Worm (Caenorhabditis elegans): ENCODE measurements around the gene F54D5.23.

F54D5.23 gene

DNA sequence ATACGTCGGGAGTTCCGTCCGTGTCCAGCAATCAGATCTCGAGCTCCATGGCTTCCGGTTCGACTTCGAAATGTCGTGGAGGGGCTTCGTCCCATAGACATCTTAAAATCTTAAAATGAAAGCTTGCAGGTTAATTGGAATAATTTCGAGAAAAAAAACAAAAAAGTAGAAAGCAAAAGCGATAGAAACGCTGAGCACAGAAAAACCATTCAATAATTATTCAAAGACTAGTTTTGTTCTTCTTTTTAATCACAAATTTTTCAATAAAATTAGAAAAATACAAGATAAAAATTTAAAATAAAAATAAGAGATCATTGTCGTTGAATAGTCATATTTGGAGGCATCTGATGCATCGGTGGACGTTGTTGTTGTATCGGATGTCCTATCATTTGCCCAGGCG, 42.1 kb downstream of the F54D5.23 start, which contains the start of gene age-1:
age-1 (minus strand) TSS at position 101 of the 400 bp plus-strand sequence.
- TF ChIP-seq egl-13 (tag; optimal IDR thresholded peaks at IDR 0.05) (no peak), alr-1 (tag; optimal IDR thresholded peaks at IDR 0.05; ENCODE audit: borderline replicate concordance) (no peak), dsc-1 (tag; optimal IDR thresholded peaks at IDR 0.05) (no peak), nhr-12 (tag; optimal IDR thresholded peaks at IDR 0.05) (no peak), ceh-63 (GFP tag; optimal IDR thresholded peaks at IDR 0.05) (no peak), jun-1 (tag; optimal IDR thresholded peaks at IDR 0.05) (no peak), sptf-1 (tag; optimal IDR thresholded peaks at IDR 0.05) (no peak), lin-35 (GFP tag; optimal IDR thresholded peaks at IDR 0.05) (no peak), nhr-28 (tag; optimal IDR thresholded peaks at IDR 0.05) (no peak), isw-1 (GFP tag; IDR thresholded peaks at IDR 0.05) (no peak), fkh-4 (tag; optimal IDR thresholded peaks at IDR 0.05; ENCODE audit: borderline replicate concordance) (no peak)

DNA sequence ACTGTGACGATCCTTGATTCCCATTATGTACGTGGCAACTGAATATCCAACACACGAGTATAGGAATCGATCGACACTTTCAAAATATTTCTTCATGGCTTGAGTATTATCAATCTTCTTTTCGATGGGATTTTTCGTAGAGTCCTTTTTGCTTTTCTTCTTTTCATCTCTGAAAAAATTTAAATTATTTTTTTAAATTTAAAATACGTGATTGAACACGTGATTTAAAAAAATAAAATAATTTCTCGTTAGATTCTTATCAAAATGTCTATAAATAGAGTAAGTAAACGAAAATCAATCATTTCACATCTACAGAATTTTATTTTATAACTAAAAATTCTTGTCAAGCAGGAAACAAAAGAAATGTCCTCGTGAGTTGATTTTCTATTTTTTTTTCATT, 47.8 kb downstream of the F54D5.23 start, which contains the start of gene Y62F5A.10:
Y62F5A.10 (plus strand) TSS at position 301 of the 400 bp plus-strand sequence.
- TF ChIP-seq lin-35 (GFP tag; optimal IDR thresholded peaks at IDR 0.05) = no peak
- no peak for TF ChIP-seq fkh-8 (tag; optimal IDR thresholded peaks at IDR 0.05)
- TF ChIP-seq zag-1 (tag; optimal IDR thresholded peaks at IDR 0.05) = no peak
- no peak for TF ChIP-seq pax-3 (tag; optimal IDR thresholded peaks at IDR 0.05)
- TF ChIP-seq tbx-2 (tag; optimal IDR thresholded peaks at IDR 0.05) = no peak
- TF ChIP-seq grh-1 (GFP tag; IDR thresholded peaks at IDR 0.05) = no peak
- no peak for TF ChIP-seq sup-37 (GFP tag; optimal IDR thresholded peaks at IDR 0.05)
- no peak for TF ChIP-seq nhr-12 (tag; optimal IDR thresholded peaks at IDR 0.05)
- TF ChIP-seq nhr-47 (tag; optimal IDR thresholded peaks at IDR 0.05) = no peak
